Worm (Caenorhabditis elegans) whole organism, L1 larva: ENCODE measurements around the gene clec-165.

Source experiments
- ces-1 ChIP-seq: fragments of 150-350 bp; optimal IDR thresholded peaks from 2 replicates; lab custom pipeline; 2014; ENCODE audit warnings: missing biosample characterization, missing genetic modification reagents, missing genetic modification characterization
- egl-27 ChIP-seq, 2 experiments: fragments of 150-350 bp in 1 of 2; sonication (generic microtip); optimal IDR thresholded peaks; 3 replicates each; lab custom pipeline; 2017 to 2018; ENCODE audit warnings: missing biosample characterization in 2 of 2, missing genetic modification characterization in 2 of 2, missing genetic modification reagents in 2 of 2
- elt-3 ChIP-seq, 6 experiments: fragments of 150-350 bp in 1 of 6; sonication (generic microtip); optimal IDR thresholded peaks; 2 replicates each; lab custom pipeline; 2017 to 2018; ENCODE audit warnings: missing biosample characterization in 6 of 6, missing genetic modification characterization in 6 of 6, inconsistent platforms in 1 of 6
- fkh-4 ChIP-seq: sonication (generic microtip); optimal IDR thresholded peaks from 2 replicates; lab custom pipeline; 2016; ENCODE audit warnings: missing compliant biosample characterization, missing genetic modification characterization, borderline replicate concordance
- hlh-17 ChIP-seq: fragments of 200-800 bp; sonication (Bioruptor generic); optimal IDR thresholded peaks from 2 replicates; lab custom pipeline; 2018; ENCODE audit warnings: missing genetic modification characterization, mild to moderate bottlenecking, missing compliant biosample characterization, moderate library complexity, borderline replicate concordance
- lir-3 ChIP-seq: sonication (generic microtip); optimal IDR thresholded peaks from 2 replicates; lab custom pipeline; 2016; ENCODE audit warnings: mild to moderate bottlenecking, missing genetic modification characterization, moderate library complexity, missing compliant biosample characterization; ENCODE audit not compliant: poor library complexity
- lsy-2 ChIP-seq, 2 experiments: fragments of 150-350 bp; optimal IDR thresholded peaks; 2 replicates each; lab custom pipeline; 2014; ENCODE audit warnings: missing biosample characterization in 2 of 2, missing genetic modification characterization in 2 of 2
- mdl-1 ChIP-seq, 2 experiments: fragments of 150-350 bp; optimal IDR thresholded peaks; 2 replicates each; lab custom pipeline; 2014 to 2017; ENCODE audit warnings: missing biosample characterization in 2 of 2, missing genetic modification characterization in 2 of 2, inconsistent platforms in 1 of 2
- mep-1 ChIP-seq: fragments of 150-350 bp; optimal IDR thresholded peaks from 2 replicates; lab custom pipeline; 2014; ENCODE audit warnings: missing biosample characterization, missing genetic modification characterization
- nhr-11 ChIP-seq: fragments of 150-350 bp; optimal IDR thresholded peaks from 2 replicates; lab custom pipeline; 2014; ENCODE audit warnings: missing biosample characterization, missing genetic modification characterization
- pax-3 ChIP-seq: fragments of 200-800 bp; sonication (Bioruptor generic); optimal IDR thresholded peaks from 2 replicates; lab custom pipeline; 2018; ENCODE audit warnings: mild to moderate bottlenecking, missing genetic modification characterization, moderate library complexity, missing compliant biosample characterization
- snpc-4 ChIP-seq: fragments of 150-350 bp; optimal IDR thresholded peaks from 2 replicates; lab custom pipeline; 2014; ENCODE audit warnings: missing biosample characterization, missing genetic modification characterization
- ztf-11 ChIP-seq, 2 experiments: sonication (generic microtip); optimal IDR thresholded peaks; 2 replicates each; lab custom pipeline; 2016 to 2017; ENCODE audit warnings: missing genetic modification characterization in 2 of 2, missing biosample characterization in 1 of 2, missing compliant biosample characterization in 1 of 2

DNA sequence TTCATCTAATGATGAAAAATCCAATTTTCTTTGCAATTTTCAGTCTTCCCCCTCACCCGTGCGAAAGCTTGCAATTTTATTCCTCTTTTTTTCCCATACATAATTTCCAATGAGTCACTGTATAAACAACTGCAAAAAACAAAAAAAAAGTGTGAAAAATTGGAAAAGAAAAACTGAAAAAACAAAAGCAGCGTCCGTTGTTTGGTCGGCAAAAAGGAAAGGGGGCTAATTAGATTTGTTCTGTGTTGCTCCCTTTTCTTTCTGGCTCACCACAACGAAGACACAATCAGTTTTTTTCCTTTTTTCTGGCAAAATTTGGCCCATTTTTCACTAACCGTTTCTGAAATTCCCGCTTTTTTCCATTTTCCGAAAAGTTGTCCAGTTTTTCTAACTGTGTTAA is 34.3 kb downstream of the clec-165 start:
- TF ChIP-seq pax-3 (tag; lab: Kevin White, UChicago) (no peak), lsy-2 (tag; optimal IDR thresholded peaks at IDR 0.05; lab: Kevin White, UChicago) (no peak), mep-1 (tag; lab: Kevin White, UChicago) (no peak), snpc-4 (tag; lab: Kevin White, UChicago) (no peak), egl-27 (tag; optimal IDR thresholded peaks at IDR 0.05; lab: Kevin White, UChicago) (no peak), hlh-17 (GFP tag; lab: Kevin White, UChicago) (no peak), fkh-4 (no peak), lir-3 (no peak), mdl-1 (tag; optimal IDR thresholded peaks at IDR 0.05; lab: Kevin White, UChicago) (no peak), nhr-11 (tag; lab: Kevin White, UChicago) (no peak), ces-1 (GFP tag; lab: Kevin White, UChicago) (no peak), elt-3 (tag; optimal IDR thresholded peaks at IDR 0.05; lab: Kevin White, UChicago) (no peak), ztf-11 (tag; optimal IDR thresholded peaks at IDR 0.05; lab: Kevin White, UChicago) (no peak)
